Fruit fly (Drosophila melanogaster) whole organism, embryonic: ENCODE measurements around the gene CG43702.

ENCODE experiments used
- Abd-B ChIP-seq: fragments of 200-800 bp; sonication (Bioruptor generic); optimal IDR thresholded peaks from 2 replicates; lab custom pipeline; 2018; ENCODE audit warnings: missing biosample characterization, mild to moderate bottlenecking, missing genetic modification characterization, moderate library complexity
- Ada2b ChIP-seq: fragments of 200-800 bp; sonication (Bioruptor generic); IDR thresholded peaks from 2 replicates; pipeline ENCODE4 v1.3.6; 2022; ENCODE audit warnings: missing biosample characterization, missing genetic modification characterization
- Atf6 ChIP-seq: fragments of 200-800 bp; sonication (Bioruptor generic); IDR thresholded peaks from 2 replicates; pipeline ENCODE4 v1.3.6; 2022; ENCODE audit warnings: missing biosample characterization, missing genetic modification characterization
- Bdp1 ChIP-seq: fragments of 200-800 bp; sonication (Bioruptor generic); optimal IDR thresholded peaks from 3 replicates; lab custom pipeline; 2016; ENCODE audit warnings: missing biosample characterization, missing genetic modification characterization
- CG10209 ChIP-seq: fragments of 200-800 bp; sonication (Bioruptor generic); optimal IDR thresholded peaks from 3 replicates; lab custom pipeline; 2017; ENCODE audit warnings: missing biosample characterization, mild to moderate bottlenecking, missing genetic modification characterization, missing genetic modification reagents
- CG10979 ChIP-seq: fragments of 200-800 bp; sonication (Bioruptor generic); optimal IDR thresholded peaks from 2 replicates; lab custom pipeline; 2018; ENCODE audit warnings: missing biosample characterization, mild to moderate bottlenecking, missing genetic modification characterization, moderate library complexity
- CG13424 ChIP-seq: fragments of 200-800 bp; sonication (Bioruptor generic); optimal IDR thresholded peaks from 2 replicates; lab custom pipeline; 2019; ENCODE audit warnings: missing biosample characterization, mild to moderate bottlenecking, missing genetic modification characterization, moderate library complexity
- CG14014 ChIP-seq: fragments of 200-800 bp; sonication (Bioruptor generic); IDR thresholded peaks from 2 replicates; pipeline ENCODE4 v1.3.6; 2022; ENCODE audit warnings: missing biosample characterization, missing genetic modification characterization
- CG15011 ChIP-seq: fragments of 200-800 bp; sonication (Bioruptor generic); optimal IDR thresholded peaks from 3 replicates; lab custom pipeline; 2018; ENCODE audit warnings: missing biosample characterization, mild to moderate bottlenecking, missing genetic modification characterization
- CG15073 ChIP-seq: fragments of 200-800 bp; sonication (Bioruptor generic); optimal IDR thresholded peaks from 2 replicates; lab custom pipeline; 2016; ENCODE audit warnings: missing biosample characterization, missing genetic modification characterization
- CG18011 ChIP-seq: fragments of 200-800 bp; sonication (Bioruptor generic); optimal IDR thresholded peaks from 2 replicates; lab custom pipeline; 2017; ENCODE audit warnings: missing biosample characterization, missing genetic modification characterization, mild to moderate bottlenecking, moderate library complexity, missing genotype
- CG4404 ChIP-seq: fragments of 200-800 bp; sonication (Bioruptor generic); IDR thresholded peaks from 2 replicates; pipeline ENCODE4 v1.3.6; 2022; ENCODE audit warnings: missing biosample characterization, missing genetic modification characterization
- CG5953 ChIP-seq: fragments of 200-800 bp; sonication (Bioruptor generic); IDR thresholded peaks from 2 replicates; pipeline ENCODE4 v1.3.6; 2022; ENCODE audit warnings: missing biosample characterization, missing genetic modification characterization
- CG6813 ChIP-seq: fragments of 200-800 bp; sonication (Bioruptor generic); optimal IDR thresholded peaks from 2 replicates; lab custom pipeline; 2017; ENCODE audit warnings: missing biosample characterization, missing genetic modification characterization, mild to moderate bottlenecking, moderate library complexity, missing genetic modification reagents
- CG7271 ChIP-seq: fragments of 200-800 bp; sonication (Bioruptor generic); optimal IDR thresholded peaks from 2 replicates; lab custom pipeline; 2018; ENCODE audit warnings: missing biosample characterization, mild to moderate bottlenecking, missing genetic modification characterization, moderate library complexity
- CG8388 ChIP-seq: fragments of 200-800 bp; sonication (Bioruptor generic); optimal IDR thresholded peaks from 2 replicates; lab custom pipeline; 2019; ENCODE audit warnings: missing biosample characterization, mild to moderate bottlenecking, missing genetic modification characterization, moderate library complexity
- CG9609 ChIP-seq: fragments of 200-800 bp; sonication (Bioruptor generic); optimal IDR thresholded peaks from 3 replicates; lab custom pipeline; 2016; ENCODE audit warnings: missing biosample characterization, missing genetic modification characterization
- Dref ChIP-seq: fragments of 200-800 bp; sonication (Bioruptor generic); IDR thresholded peaks from 2 replicates; pipeline ENCODE4 v1.3.6; 2022; ENCODE audit warnings: missing biosample characterization, missing genetic modification characterization
- Drgx ChIP-seq: fragments of 200-800 bp; sonication (Bioruptor generic); IDR thresholded peaks from 2 replicates; pipeline ENCODE4 v1.3.6; 2022; ENCODE audit warnings: missing biosample characterization, missing genetic modification characterization
- Elba2 ChIP-seq: fragments of 200-800 bp; sonication (Bioruptor generic); optimal IDR thresholded peaks from 3 replicates; lab custom pipeline; 2016; ENCODE audit warnings: missing biosample characterization, missing genetic modification characterization
- H15 ChIP-seq: fragments of 200-800 bp; sonication (Bioruptor generic); IDR thresholded peaks from 3 replicates; pipeline ENCODE4 v1.3.6; 2022; ENCODE audit warnings: missing biosample characterization, missing genetic modification characterization
- HLH4C ChIP-seq: fragments of 200-800 bp; sonication (Bioruptor generic); IDR thresholded peaks from 3 replicates; pipeline ENCODE4 v1.3.6; 2022; ENCODE audit warnings: missing biosample characterization, missing genetic modification characterization; ENCODE audit not compliant: partially characterized antibody
- Hr51 ChIP-seq, 2 experiments: fragments of 200-800 bp; sonication (Bioruptor generic); optimal IDR thresholded peaks; 2 replicates in 1 of 2; 3 replicates in 1 of 2; lab custom pipeline; 2016 to 2018; ENCODE audit warnings: missing biosample characterization in 2 of 2, missing genetic modification characterization in 2 of 2, mild to moderate bottlenecking in 1 of 2, moderate library complexity in 1 of 2
- Hsf ChIP-seq: fragments of 200-800 bp; sonication (Bioruptor generic); optimal IDR thresholded peaks from 3 replicates; lab custom pipeline; 2016; ENCODE audit warnings: missing biosample characterization, missing genetic modification characterization
- Meics ChIP-seq: fragments of 200-800 bp; sonication (Bioruptor generic); optimal IDR thresholded peaks from 2 replicates; lab custom pipeline; 2017; ENCODE audit warnings: missing biosample characterization, mild to moderate bottlenecking, missing genetic modification characterization
- Pdp1 ChIP-seq, 2 experiments: fragments of 200-800 bp; sonication (Bioruptor generic); optimal IDR thresholded peaks; 3 replicates each; lab custom pipeline; 2016; ENCODE audit warnings: missing biosample characterization in 2 of 2, missing genetic modification characterization in 2 of 2, mild to moderate bottlenecking in 1 of 2, moderate library complexity in 1 of 2
- Poxn ChIP-seq: fragments of 200-800 bp; sonication (Bioruptor generic); IDR thresholded peaks from 2 replicates; pipeline ENCODE4 v1.3.6; 2022; ENCODE audit warnings: missing biosample characterization, missing genetic modification characterization
- Ptx1 ChIP-seq: fragments of 200-800 bp; sonication (Bioruptor generic); IDR thresholded peaks from 2 replicates; pipeline ENCODE4 v1.3.6; 2022; ENCODE audit warnings: missing biosample characterization, missing genetic modification characterization
- Rx ChIP-seq: fragments of 200-800 bp; sonication (Bioruptor generic); IDR thresholded peaks from 2 replicates; pipeline ENCODE4 v1.3.6; 2022; ENCODE audit warnings: missing biosample characterization, missing genetic modification characterization
- Six4 ChIP-seq: fragments of 200-800 bp; sonication (Bioruptor generic); optimal IDR thresholded peaks from 2 replicates; lab custom pipeline; 2016; ENCODE audit warnings: missing biosample characterization, missing genetic modification characterization
- Ssrp ChIP-seq: fragments of 200-800 bp; sonication (Bioruptor generic); optimal IDR thresholded peaks from 2 replicates; lab custom pipeline; 2018; ENCODE audit warnings: missing biosample characterization, mild to moderate bottlenecking, missing genetic modification characterization, moderate library complexity
- Tbp ChIP-seq: fragments of >200 bp; optimal IDR thresholded peaks from 2 replicates; lab custom pipeline; 2018; ENCODE audit warnings: missing biosample characterization, missing genetic modification characterization
- Xrp1 ChIP-seq: fragments of 200-800 bp; sonication (Bioruptor generic); IDR thresholded peaks from 2 replicates; pipeline ENCODE4 v1.3.6; 2022; ENCODE audit warnings: missing biosample characterization, missing genetic modification characterization
- bbx ChIP-seq: fragments of 200-800 bp; sonication (Bioruptor generic); IDR thresholded peaks from 2 replicates; pipeline ENCODE4 v1.3.6; 2022; ENCODE audit warnings: missing biosample characterization, missing genetic modification characterization; ENCODE audit not compliant: partially characterized antibody
- bcd ChIP-seq: fragments of 200-800 bp; sonication (Bioruptor generic); optimal IDR thresholded peaks from 2 replicates; lab custom pipeline; 2017; ENCODE audit warnings: missing biosample characterization, mild to moderate bottlenecking, missing genetic modification characterization
- caup ChIP-seq: fragments of 200-800 bp; sonication (Bioruptor generic); optimal IDR thresholded peaks from 3 replicates; lab custom pipeline; 2017; ENCODE audit warnings: missing biosample characterization, mild to moderate bottlenecking, missing genetic modification characterization, moderate library complexity; ENCODE audit not compliant: severe bottlenecking
- chn ChIP-seq: fragments of 200-800 bp; sonication (Bioruptor generic); optimal IDR thresholded peaks from 2 replicates; lab custom pipeline; 2016; ENCODE audit warnings: missing biosample characterization, missing genetic modification characterization
- dimm ChIP-seq: fragments of 200-800 bp; sonication (Bioruptor generic); IDR thresholded peaks from 2 replicates; pipeline ENCODE4 v1.3.6; 2022; ENCODE audit warnings: missing biosample characterization, missing genetic modification characterization
- fd3F ChIP-seq: fragments of 200-800 bp; sonication (Bioruptor generic); optimal IDR thresholded peaks from 2 replicates; lab custom pipeline; 2018; ENCODE audit warnings: missing biosample characterization, mild to moderate bottlenecking, missing genetic modification characterization, moderate library complexity
- fd96Cb ChIP-seq: fragments of 200-800 bp; sonication (Bioruptor generic); optimal IDR thresholded peaks from 2 replicates; lab custom pipeline; 2018; ENCODE audit warnings: missing biosample characterization, mild to moderate bottlenecking, missing genetic modification characterization, moderate library complexity
- gsb-n ChIP-seq: fragments of 200-800 bp; sonication (Bioruptor generic); optimal IDR thresholded peaks from 3 replicates; lab custom pipeline; 2018; ENCODE audit warnings: missing biosample characterization, mild to moderate bottlenecking, missing genetic modification characterization
- hbn ChIP-seq: fragments of 200-800 bp; sonication (Bioruptor generic); IDR thresholded peaks from 2 replicates; pipeline ENCODE4 v1.3.6; 2022; ENCODE audit warnings: missing biosample characterization, missing genetic modification characterization; ENCODE audit not compliant: partially characterized antibody
- jumu ChIP-seq: fragments of 200-800 bp; sonication (Bioruptor generic); optimal IDR thresholded peaks from 3 replicates; lab custom pipeline; 2016; ENCODE audit warnings: missing biosample characterization, missing genetic modification characterization
- mam ChIP-seq: fragments of 200-800 bp; sonication (Bioruptor generic); optimal IDR thresholded peaks from 3 replicates; lab custom pipeline; 2016; ENCODE audit warnings: missing biosample characterization, missing genetic modification characterization
- peb ChIP-seq: fragments of 200-800 bp; sonication (Bioruptor generic); IDR thresholded peaks from 2 replicates; pipeline ENCODE4 v1.3.6; 2022; ENCODE audit warnings: missing biosample characterization, missing genetic modification characterization
- ssp ChIP-seq: fragments of 200-800 bp; sonication (Bioruptor generic); IDR thresholded peaks from 2 replicates; pipeline ENCODE4 v1.3.6; 2022; ENCODE audit warnings: missing biosample characterization, missing genetic modification characterization
- trem ChIP-seq: fragments of 200-800 bp; optimal IDR thresholded peaks from 3 replicates; lab custom pipeline; 2019; ENCODE audit warnings: missing biosample characterization, mild to moderate bottlenecking, missing genetic modification characterization, moderate library complexity
- wor ChIP-seq: fragments of 200-800 bp; sonication (Bioruptor generic); IDR thresholded peaks from 2 replicates; pipeline ENCODE4 v1.3.6; 2022; ENCODE audit warnings: missing biosample characterization, missing genetic modification characterization
- yki ChIP-seq: fragments of >200 bp; optimal IDR thresholded peaks from 3 replicates; lab custom pipeline; 2018
- zf30C ChIP-seq: fragments of 200-800 bp; sonication (Bioruptor generic); optimal IDR thresholded peaks from 3 replicates; lab custom pipeline; 2018; ENCODE audit warnings: missing biosample characterization, mild to moderate bottlenecking, missing genetic modification characterization

CG43702 gene

dm6 chr3L:21279876-21280566 is 18.5 kb upstream of the CG43702 start, which contains the start of gene AcCoAS (continued):
- TF ChIP-seq Hr51 (GFP tag; optimal IDR thresholded peaks at IDR 0.05; lab: Kevin White, UChicago) (peak in 1 of 2 experiments; percentile 1), CG10979 (tag; lab: Kevin White, UChicago) (no peak), Ada2b (GFP tag; lab: Robert Waterston, UW) (no peak), Drgx (peak; percentile 62), Poxn (GFP tag; lab: Robert Waterston, UW) (no peak), HLH4C (GFP tag; lab: Robert Waterston, UW) (no peak), CG7271 (tag; lab: Kevin White, UChicago) (no peak), jumu (peak; percentile 13), caup (GFP tag; lab: Kevin White, UChicago) (peak; percentile 49), CG15073 (GFP tag; lab: Kevin White, UChicago) (no peak), bbx (peak; percentile 30; the same call in 1 of the 2 replicates), Tbp (GFP tag; lab: Kevin White, UChicago) (no peak), CG8388 (GFP tag; lab: Kevin White, UChicago) (no peak), ssp (GFP tag; lab: Robert Waterston, UW) (no peak), CG5953 (GFP tag; lab: Robert Waterston, UW) (no peak), Dref (no peak), wor (no peak), chn (no peak), Xrp1 (GFP tag; lab: Robert Waterston, UW) (no peak), zf30C (GFP tag; lab: Kevin White, UChicago) (no peak), CG10209 (GFP tag; lab: Kevin White, UChicago) (peak; percentile 7), CG15011 (GFP tag; lab: Kevin White, UChicago) (no peak), Atf6 (peak; percentile 51; the same call in 1 of the 2 replicates), Rx (GFP tag; lab: Robert Waterston, UW) (no peak), CG18011 (GFP tag; lab: Kevin White, UChicago) (peak; percentile 30), trem (no peak), Abd-B (GFP tag; lab: Kevin White, UChicago) (no peak), Six4 (GFP tag; lab: Kevin White, UChicago) (no peak), Bdp1 (no peak), CG13424 (tag; lab: Kevin White, UChicago) (peak; percentile 30), fd96Cb (tag; lab: Kevin White, UChicago) (no peak), CG6813 (GFP tag; lab: Kevin White, UChicago) (peak; percentile 9), CG4404 (GFP tag; lab: Robert Waterston, UW) (no peak), CG14014 (peak; percentile 50; the same call in 1 of the 2 replicates), CG9609 (no peak), yki (lab: Kevin White, UChicago) (no peak), Hsf (GFP tag; lab: Kevin White, UChicago) (peak; percentile 26), hbn (no peak), fd3F (GFP tag; lab: Kevin White, UChicago) (no peak), H15 (GFP tag; lab: Robert Waterston, UW) (no peak), Elba2 (GFP tag; lab: Kevin White, UChicago) (no peak), Ssrp (tag; lab: Kevin White, UChicago) (no peak), peb (GFP tag; lab: Robert Waterston, UW) (no peak), bcd (GFP tag; lab: Kevin White, UChicago) (peak; percentile 13), dimm (no peak), Meics (GFP tag; lab: Kevin White, UChicago) (peak; percentile 52), Ptx1 (no peak), gsb-n (tag; lab: Kevin White, UChicago) (no peak), Pdp1 (GFP tag; optimal IDR thresholded peaks at IDR 0.05; lab: Kevin White, UChicago) (peak; percentile 16 to 87), mam (GFP tag; lab: Kevin White, UChicago) (peak; percentile 19)
